Fruit fly (Drosophila melanogaster) whole organism, embryonic: Measurements from ENCODE around the gene CG12773.

Source experiments
- Aef1 ChIP-seq: fragments of 200-800 bp; sonication (Bioruptor generic); IDR thresholded peaks from 3 replicates; pipeline ENCODE4 v1.3.6; 2022; ENCODE audit warnings: missing biosample characterization, missing genetic modification characterization
- CG10462 ChIP-seq: fragments of 200-800 bp; sonication (Bioruptor generic); optimal IDR thresholded peaks from 2 replicates; lab custom pipeline; 2016; ENCODE audit warnings: missing biosample characterization, missing genetic modification characterization
- CG10543 ChIP-seq: fragments of 200-800 bp; sonication (Bioruptor generic); optimal IDR thresholded peaks from 3 replicates; lab custom pipeline; 2017; ENCODE audit warnings: missing biosample characterization, mild to moderate bottlenecking, missing genetic modification characterization, moderate library complexity
- CG11085 ChIP-seq: fragments of 200-800 bp; sonication (Bioruptor generic); IDR thresholded peaks from 2 replicates; pipeline ENCODE4 v1.3.6; 2022; ENCODE audit warnings: missing biosample characterization, missing genetic modification characterization
- CG12744 ChIP-seq: fragments of 200-800 bp; sonication (Bioruptor generic); optimal IDR thresholded peaks from 2 replicates; lab custom pipeline; 2016; ENCODE audit warnings: missing biosample characterization, missing genetic modification characterization
- CG13424 ChIP-seq: fragments of 200-800 bp; sonication (Bioruptor generic); optimal IDR thresholded peaks from 2 replicates; lab custom pipeline; 2019; ENCODE audit warnings: missing biosample characterization, mild to moderate bottlenecking, missing genetic modification characterization, moderate library complexity
- CG14050 ChIP-seq: fragments of 200-800 bp; sonication (Bioruptor generic); IDR thresholded peaks from 3 replicates; pipeline ENCODE4 v1.3.6; 2022; ENCODE audit warnings: missing biosample characterization, missing genetic modification characterization
- CG17359 ChIP-seq: fragments of 200-800 bp; sonication (Bioruptor generic); optimal IDR thresholded peaks from 3 replicates; lab custom pipeline; 2018; ENCODE audit warnings: missing biosample characterization, mild to moderate bottlenecking, missing genetic modification characterization, moderate library complexity
- CG2678 ChIP-seq: fragments of 200-800 bp; sonication (Bioruptor generic); optimal IDR thresholded peaks from 3 replicates; lab custom pipeline; 2019; ENCODE audit warnings: missing biosample characterization, mild to moderate bottlenecking, missing genetic modification characterization, moderate library complexity
- CG30431 ChIP-seq: fragments of 200-800 bp; sonication (Bioruptor generic); optimal IDR thresholded peaks from 2 replicates; lab custom pipeline; 2017; ENCODE audit warnings: missing biosample characterization, missing genetic modification characterization
- CG34224 ChIP-seq: fragments of 200-800 bp; sonication (Bioruptor generic); IDR thresholded peaks from 3 replicates; pipeline ENCODE4 v1.3.6; 2022; ENCODE audit warnings: missing biosample characterization, missing genetic modification characterization; ENCODE audit not compliant: partially characterized antibody
- CG34376 ChIP-seq: fragments of 200-800 bp; sonication (Bioruptor generic); optimal IDR thresholded peaks from 2 replicates; lab custom pipeline; 2018; ENCODE audit warnings: missing biosample characterization, mild to moderate bottlenecking, missing genetic modification characterization
- CG34422 ChIP-seq: fragments of 200-800 bp; sonication (Bioruptor generic); IDR thresholded peaks from 3 replicates; pipeline ENCODE4 v1.3.6; 2022; ENCODE audit warnings: missing biosample characterization, missing genetic modification characterization
- CG3726 ChIP-seq: fragments of 200-800 bp; sonication (Bioruptor generic); IDR thresholded peaks from 3 replicates; pipeline ENCODE4, ENCODE4 v1.3.6; 2022; ENCODE audit warnings: missing biosample characterization, missing genetic modification characterization
- CG3847 ChIP-seq: fragments of 200-800 bp; sonication (Bioruptor generic); IDR thresholded peaks from 2 replicates; pipeline ENCODE4 v1.3.6; 2022; ENCODE audit warnings: missing biosample characterization, missing genetic modification characterization
- CG4360 ChIP-seq: fragments of 200-800 bp; sonication (Bioruptor generic); IDR thresholded peaks from 2 replicates; pipeline ENCODE4 v1.3.6; 2022; ENCODE audit warnings: missing biosample characterization, missing genetic modification characterization
- CG43689 ChIP-seq: fragments of 200-800 bp; sonication (Bioruptor generic); IDR thresholded peaks from 2 replicates; pipeline ENCODE4 v1.3.6; 2022; ENCODE audit warnings: missing biosample characterization, missing genetic modification characterization
- CG4424 ChIP-seq: fragments of 200-800 bp; sonication (Bioruptor generic); optimal IDR thresholded peaks from 3 replicates; lab custom pipeline; 2016; ENCODE audit warnings: missing biosample characterization, missing genetic modification characterization
- CG6689 ChIP-seq: fragments of 200-800 bp; sonication (Bioruptor generic); IDR thresholded peaks from 2 replicates; pipeline ENCODE4 v1.3.6; 2022; ENCODE audit warnings: missing biosample characterization, missing genetic modification characterization
- CG6765 ChIP-seq: fragments of 200-800 bp; sonication (Bioruptor generic); optimal IDR thresholded peaks from 3 replicates; lab custom pipeline; 2017; ENCODE audit warnings: missing biosample characterization, mild to moderate bottlenecking, missing genetic modification characterization
- CG7357 ChIP-seq: fragments of 200-800 bp; sonication (Bioruptor generic); IDR thresholded peaks from 3 replicates; pipeline ENCODE4 v1.3.6; 2022; ENCODE audit warnings: missing biosample characterization, missing genetic modification characterization
- CG7556 ChIP-seq: fragments of 200-800 bp; sonication (Bioruptor generic); optimal IDR thresholded peaks from 2 replicates; lab custom pipeline; 2017; ENCODE audit warnings: missing biosample characterization, mild to moderate bottlenecking, missing genetic modification characterization
- CG9876 ChIP-seq: fragments of 200-800 bp; sonication (Bioruptor generic); optimal IDR thresholded peaks from 2 replicates; lab custom pipeline; 2016; ENCODE audit warnings: missing biosample characterization, missing genetic modification characterization
- CkIIα-i1 ChIP-seq: fragments of 200-800 bp; sonication (Bioruptor generic); IDR thresholded peaks from 2 replicates; pipeline ENCODE4 v1.3.6; 2022; ENCODE audit warnings: missing biosample characterization, missing genetic modification characterization
- CrebB ChIP-seq: fragments of 200-800 bp; sonication (Bioruptor generic); optimal IDR thresholded peaks from 3 replicates; lab custom pipeline; 2018; ENCODE audit warnings: missing biosample characterization, mild to moderate bottlenecking, missing genetic modification characterization
- Hr51 ChIP-seq, 2 experiments: fragments of 200-800 bp; sonication (Bioruptor generic); optimal IDR thresholded peaks; 2 replicates in 1 of 2; 3 replicates in 1 of 2; lab custom pipeline; 2016 to 2018; ENCODE audit warnings: missing biosample characterization in 2 of 2, missing genetic modification characterization in 2 of 2, mild to moderate bottlenecking in 1 of 2, moderate library complexity in 1 of 2
- Nf-YB ChIP-seq: fragments of 200-800 bp; sonication (Bioruptor generic); optimal IDR thresholded peaks from 3 replicates; lab custom pipeline; 2019; ENCODE audit warnings: missing biosample characterization, mild to moderate bottlenecking, missing genetic modification characterization, moderate library complexity
- Rfx ChIP-seq: fragments of 200-800 bp; sonication (Bioruptor generic); IDR thresholded peaks from 2 replicates; pipeline ENCODE4 v1.3.6; 2022; ENCODE audit warnings: missing biosample characterization, missing genetic modification characterization
- ash1 ChIP-seq: fragments of 200-800 bp; sonication (Bioruptor generic); optimal IDR thresholded peaks from 2 replicates; lab custom pipeline; 2018; ENCODE audit warnings: missing biosample characterization, mild to moderate bottlenecking, missing genetic modification characterization
- az2 ChIP-seq: fragments of 200-800 bp; sonication (Bioruptor generic); optimal IDR thresholded peaks from 3 replicates; lab custom pipeline; 2016; ENCODE audit warnings: missing biosample characterization, missing genetic modification characterization
- bigmax ChIP-seq: fragments of 200-800 bp; sonication (Bioruptor generic); optimal IDR thresholded peaks from 2 replicates; lab custom pipeline; 2018; ENCODE audit warnings: missing biosample characterization, mild to moderate bottlenecking, missing genetic modification characterization
- cwo ChIP-seq: fragments of 200-800 bp; sonication (Bioruptor generic); optimal IDR thresholded peaks from 3 replicates; lab custom pipeline; 2017; ENCODE audit warnings: missing biosample characterization, missing genetic modification characterization, mild to moderate bottlenecking, moderate library complexity, missing genetic modification reagents
- disco-r ChIP-seq: fragments of 200-800 bp; sonication (Bioruptor generic); optimal IDR thresholded peaks from 2 replicates; lab custom pipeline; 2016; ENCODE audit warnings: missing biosample characterization, missing genetic modification characterization
- dm ChIP-seq: fragments of 200-800 bp; sonication (Bioruptor generic); optimal IDR thresholded peaks from 3 replicates; lab custom pipeline; 2016; ENCODE audit warnings: missing biosample characterization, missing genetic modification characterization
- dpn ChIP-seq, 2 experiments: fragments of 200-800 bp; sonication (Bioruptor generic); optimal IDR thresholded peaks; 3 replicates each; lab custom pipeline; 2016; ENCODE audit warnings: missing biosample characterization in 2 of 2, missing genetic modification characterization in 2 of 2
- eyg ChIP-seq: fragments of 200-800 bp; sonication (Bioruptor generic); optimal IDR thresholded peaks from 3 replicates; lab custom pipeline; 2016; ENCODE audit warnings: missing biosample characterization, missing genetic modification characterization
- fd3F ChIP-seq: fragments of 200-800 bp; sonication (Bioruptor generic); optimal IDR thresholded peaks from 2 replicates; lab custom pipeline; 2018; ENCODE audit warnings: missing biosample characterization, mild to moderate bottlenecking, missing genetic modification characterization, moderate library complexity
- fd96Cb ChIP-seq: fragments of 200-800 bp; sonication (Bioruptor generic); optimal IDR thresholded peaks from 2 replicates; lab custom pipeline; 2018; ENCODE audit warnings: missing biosample characterization, mild to moderate bottlenecking, missing genetic modification characterization, moderate library complexity
- gem ChIP-seq: fragments of 200-800 bp; sonication (Bioruptor generic); optimal IDR thresholded peaks from 2 replicates; lab custom pipeline; 2019; ENCODE audit warnings: missing biosample characterization, mild to moderate bottlenecking, missing genetic modification characterization, moderate library complexity
- hb ChIP-seq: fragments of 200-800 bp; sonication (Bioruptor generic); IDR thresholded peaks from 3 replicates; pipeline ENCODE4 v1.3.6; 2022; ENCODE audit warnings: missing biosample characterization, missing genetic modification characterization; ENCODE audit not compliant: partially characterized antibody
- ken ChIP-seq: fragments of 200-800 bp; sonication (Bioruptor generic); IDR thresholded peaks from 3 replicates; pipeline ENCODE4 v1.3.6; 2022; ENCODE audit warnings: missing biosample characterization, missing genetic modification characterization
- pho ChIP-seq: fragments of 200-800 bp; sonication (Bioruptor generic); optimal IDR thresholded peaks from 2 replicates; lab custom pipeline; 2016; ENCODE audit warnings: missing biosample characterization, missing genetic modification characterization
- sens ChIP-seq: fragments of 200-800 bp; sonication (Bioruptor generic); peaks from one replicate; lab custom pipeline; 2016; ENCODE audit warnings: missing biosample characterization, missing genetic modification characterization
- tap ChIP-seq: fragments of 200-800 bp; optimal IDR thresholded peaks from 3 replicates; lab custom pipeline; 2019; ENCODE audit warnings: missing biosample characterization, mild to moderate bottlenecking, missing genetic modification characterization, moderate library complexity
- tll ChIP-seq, 2 experiments: fragments of 200-800 bp in 1 of 2; fragments of >200 bp in 1 of 2; sonication (Bioruptor generic) in 1 of 2; optimal IDR thresholded peaks; 2 replicates each; lab custom pipeline; 2017 to 2019; ENCODE audit warnings: missing biosample characterization in 2 of 2, missing genetic modification characterization in 2 of 2, mild to moderate bottlenecking in 1 of 2, moderate library complexity in 1 of 2
- trem ChIP-seq: fragments of 200-800 bp; optimal IDR thresholded peaks from 3 replicates; lab custom pipeline; 2019; ENCODE audit warnings: missing biosample characterization, mild to moderate bottlenecking, missing genetic modification characterization, moderate library complexity
- trh ChIP-seq: fragments of 200-800 bp; sonication (Bioruptor generic); optimal IDR thresholded peaks from 2 replicates; lab custom pipeline; 2016; ENCODE audit warnings: missing biosample characterization, missing genetic modification characterization
- unpg ChIP-seq: fragments of 200-800 bp; sonication (Bioruptor generic); optimal IDR thresholded peaks from 3 replicates; lab custom pipeline; 2018; ENCODE audit warnings: missing biosample characterization, mild to moderate bottlenecking, missing genetic modification characterization, moderate library complexity
- vfl ChIP-seq: fragments of 200-800 bp; sonication (Bioruptor generic); optimal IDR thresholded peaks from 2 replicates; lab custom pipeline; 2016; ENCODE audit warnings: missing biosample characterization, missing genetic modification characterization
- vnd ChIP-seq: fragments of 200-800 bp; sonication (Bioruptor generic); IDR thresholded peaks from 3 replicates; pipeline ENCODE4 v1.3.6; 2022; ENCODE audit warnings: missing biosample characterization, missing genetic modification characterization; ENCODE audit not compliant: partially characterized antibody
- zen ChIP-seq: fragments of 200-800 bp; sonication (Bioruptor generic); optimal IDR thresholded peaks from 3 replicates; lab custom pipeline; 2018; ENCODE audit warnings: missing biosample characterization, mild to moderate bottlenecking, missing genetic modification characterization, moderate library complexity

CG12773 gene

dm6 chrX:1322214-1322613 is 31.6 kb downstream of the CG12773 start, which contains the start of gene DAAM (continued):
- TF ChIP-seq CG34422 (GFP tag; lab: Robert Waterston, UW) (peak; percentile 48; the same call in 1 of the 3 replicates), CG43689 (GFP tag; lab: Robert Waterston, UW) (no peak), CG7556 (GFP tag; lab: Kevin White, UChicago) (no peak), CG2678 (tag; lab: Kevin White, UChicago) (no peak), cwo (GFP tag; lab: Kevin White, UChicago) (peak; percentile 18), trem (peak; percentile 62), CG3847 (GFP tag; lab: Robert Waterston, UW) (peak; percentile 97), CG10543 (GFP tag; lab: Kevin White, UChicago) (peak; percentile 48), dpn (GFP tag; optimal IDR thresholded peaks at IDR 0.05; lab: Kevin White, UChicago) (peak; percentile 43 to 46), CrebB (tag; lab: Kevin White, UChicago) (peak; percentile 9), CG30431 (GFP tag; lab: Kevin White, UChicago) (no peak), CG6689 (GFP tag; lab: Robert Waterston, UW) (no peak), CG17359 (tag; lab: Kevin White, UChicago) (peak; percentile 6), pho (GFP tag; lab: Kevin White, UChicago) (peak; percentile 4), hb (GFP tag; lab: Robert Waterston, UW) (0 out of 3 replicates have a peak, but pooled peaks have one; percentile 51), CG13424 (no peak), CG4360 (no peak), vnd (GFP tag; lab: Robert Waterston, UW) (no peak), CG4424 (GFP tag; lab: Kevin White, UChicago) (no peak), CG11085 (GFP tag; lab: Robert Waterston, UW) (peak; percentile 22; the same call in 1 of the 2 replicates), CG6765 (GFP tag; lab: Kevin White, UChicago) (no peak), CG9876 (GFP tag; lab: Kevin White, UChicago) (peak; percentile 41), Nf-YB (GFP tag; lab: Kevin White, UChicago) (peak; percentile 42), eyg (GFP tag; lab: Kevin White, UChicago) (no peak), ken (GFP tag; lab: Robert Waterston, UW) (peak; percentile 63; the same call in 2 of the 3 replicates), CG34376 (GFP tag; lab: Kevin White, UChicago) (peak; percentile 66), CG34224 (GFP tag; lab: Robert Waterston, UW) (no peak), CG12744 (GFP tag; lab: Kevin White, UChicago) (peak; percentile 53), az2 (GFP tag; lab: Kevin White, UChicago) (no peak), bigmax (GFP tag; lab: Kevin White, UChicago) (peak; percentile 32), CG3726 (GFP tag; lab: Robert Waterston, UW) (no peak), disco-r (GFP tag; lab: Kevin White, UChicago) (peak; percentile 7), CG7357 (GFP tag; lab: Robert Waterston, UW) (no peak), Hr51 (GFP tag; optimal IDR thresholded peaks at IDR 0.05; lab: Kevin White, UChicago) (peak in 1 of 2 experiments; percentile 55), zen (tag; lab: Kevin White, UChicago) (peak; percentile 29), sens (GFP tag; lab: Kevin White, UChicago) (peak; percentile 73), CkIIα-i1 (no peak), gem (tag; lab: Kevin White, UChicago) (no peak), ash1 (GFP tag; lab: Kevin White, UChicago) (no peak), fd96Cb (tag; lab: Kevin White, UChicago) (no peak), tll (GFP tag; optimal IDR thresholded peaks at IDR 0.05; lab: Kevin White, UChicago) (no peak), dm (GFP tag; lab: Kevin White, UChicago) (peak; percentile 47), CG10462 (no peak), Aef1 (no peak), CG14050 (no peak), unpg (GFP tag; lab: Kevin White, UChicago) (no peak), Rfx (GFP tag; lab: Robert Waterston, UW) (peak; percentile 78), tap (tag; lab: Kevin White, UChicago) (no peak), vfl (GFP tag; lab: Kevin White, UChicago) (peak; percentile 45), fd3F (GFP tag; lab: Kevin White, UChicago) (peak; percentile 23), trh (no peak)
